Worm (Caenorhabditis elegans): Measurements from ENCODE around the gene par-3.

DNA sequence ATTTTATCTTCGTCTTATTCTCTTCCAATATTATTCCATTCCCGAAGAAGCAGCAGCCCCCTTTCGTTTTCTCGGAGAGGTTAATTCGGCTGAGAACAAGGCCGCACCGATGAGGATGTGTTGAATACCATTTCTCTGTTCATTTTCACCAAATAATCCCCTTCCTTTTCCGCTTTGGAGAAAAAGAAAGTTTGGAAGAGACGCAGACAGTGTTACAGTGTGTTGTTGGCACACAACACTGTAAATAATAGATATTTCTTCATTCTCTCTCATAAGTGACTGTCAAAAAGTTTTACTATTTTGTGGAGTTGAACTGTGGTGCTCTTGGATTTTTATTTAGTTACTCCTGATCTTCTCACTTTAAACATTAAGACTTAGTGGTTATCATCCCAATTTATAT lies 1.2 kb downstream of the par-3 start:
- no peak for TF ChIP-seq flt-1 (GFP tag; IDR thresholded peaks at IDR 0.05)
- no peak for TF ChIP-seq hmbx-1 (tag; optimal IDR thresholded peaks at IDR 0.05)
- no peak for TF ChIP-seq tbx-37 (GFP tag; conservative IDR thresholded peaks at IDR 0.05)
- no peak for TF ChIP-seq ama-1 (optimal IDR thresholded peaks at IDR 0.05)
- TF ChIP-seq B0310.2 (tag; optimal IDR thresholded peaks at IDR 0.05): no peak
- TF ChIP-seq scrt-1 (GFP tag; IDR thresholded peaks at IDR 0.05): no peak
- no peak for TF ChIP-seq hmg-4 (GFP tag; optimal IDR thresholded peaks at IDR 0.05)
- no peak for TF ChIP-seq tbx-11 (GFP tag; IDR thresholded peaks at IDR 0.05)
- TF ChIP-seq ceh-36 (tag; optimal IDR thresholded peaks at IDR 0.05): no peak

All from whole organism, early embryonic.